Fruit fly (Drosophila melanogaster) whole organism, embryonic: ENCODE data around the gene Hsp70Bc.

ENCODE experiments used
- Atf-2 ChIP-seq: fragments of 200-800 bp; sonication (Bioruptor generic); optimal IDR thresholded peaks from 2 replicates; lab custom pipeline; 2016; ENCODE audit warnings: missing biosample characterization, missing genetic modification characterization
- CG11723 ChIP-seq: fragments of 200-800 bp; sonication (Bioruptor generic); optimal IDR thresholded peaks from 2 replicates; lab custom pipeline; 2017; ENCODE audit warnings: missing biosample characterization, mild to moderate bottlenecking, missing genetic modification characterization
- CG12071 ChIP-seq: fragments of 200-800 bp; sonication (Bioruptor generic); optimal IDR thresholded peaks from 3 replicates; lab custom pipeline; 2018; ENCODE audit warnings: missing biosample characterization, mild to moderate bottlenecking, missing genetic modification characterization
- CG15514 ChIP-seq: fragments of 200-800 bp; sonication (Bioruptor generic); optimal IDR thresholded peaks from 3 replicates; lab custom pipeline; 2017; ENCODE audit warnings: missing biosample characterization, missing genetic modification characterization, mild to moderate bottlenecking, moderate library complexity, missing genetic modification reagents
- CG18262 ChIP-seq: fragments of 200-800 bp; optimal IDR thresholded peaks from 3 replicates; lab custom pipeline; 2019; ENCODE audit warnings: missing biosample characterization, mild to moderate bottlenecking, missing genetic modification characterization, moderate library complexity
- CG2116 ChIP-seq: fragments of 200-800 bp; sonication (Bioruptor generic); optimal IDR thresholded peaks from 3 replicates; lab custom pipeline; 2018; ENCODE audit warnings: missing biosample characterization, mild to moderate bottlenecking, missing genetic modification characterization
- CG33557 ChIP-seq: fragments of 200-800 bp; sonication (Bioruptor generic); optimal IDR thresholded peaks from 2 replicates; lab custom pipeline; 2019; ENCODE audit warnings: missing biosample characterization, mild to moderate bottlenecking, missing genetic modification characterization, moderate library complexity
- CG6854 ChIP-seq: fragments of 200-800 bp; sonication (Bioruptor generic); optimal IDR thresholded peaks from 3 replicates; lab custom pipeline; 2017; ENCODE audit warnings: missing biosample characterization, mild to moderate bottlenecking, missing genetic modification characterization
- Dp ChIP-seq: fragments of 200-800 bp; sonication (Bioruptor generic); optimal IDR thresholded peaks from 2 replicates; lab custom pipeline; 2018; ENCODE audit warnings: missing biosample characterization, mild to moderate bottlenecking, missing genetic modification characterization, moderate library complexity
- E2f2 ChIP-seq: fragments of 200-800 bp; sonication (Bioruptor generic); IDR thresholded peaks from 2 replicates; pipeline ENCODE4 v1.3.6; 2022; ENCODE audit warnings: missing biosample characterization, missing genetic modification characterization
- crp ChIP-seq, 2 experiments: fragments of 200-800 bp; sonication (Bioruptor generic); optimal IDR thresholded peaks; 2 replicates in 1 of 2; 3 replicates in 1 of 2; lab custom pipeline; 2017; ENCODE audit warnings: missing biosample characterization in 2 of 2, missing genetic modification characterization in 2 of 2, mild to moderate bottlenecking in 1 of 2, moderate library complexity in 1 of 2
- dmrt11E ChIP-seq: fragments of 200-800 bp; sonication (Bioruptor generic); optimal IDR thresholded peaks from 3 replicates; lab custom pipeline; 2018; ENCODE audit warnings: missing biosample characterization, mild to moderate bottlenecking, missing genetic modification characterization, moderate library complexity
- ewg ChIP-seq: fragments of 200-800 bp; sonication (Bioruptor generic); optimal IDR thresholded peaks from 3 replicates; lab custom pipeline; 2017; ENCODE audit warnings: mild to moderate bottlenecking, missing biosample characterization, missing genetic modification reagents, missing genetic modification characterization
- grau ChIP-seq: fragments of 200-800 bp; optimal IDR thresholded peaks from 3 replicates; lab custom pipeline; 2019; ENCODE audit warnings: missing biosample characterization, mild to moderate bottlenecking, missing genetic modification characterization, moderate library complexity
- oc ChIP-seq: fragments of 200-800 bp; sonication (Bioruptor generic); optimal IDR thresholded peaks from 2 replicates; lab custom pipeline; 2018; ENCODE audit warnings: missing biosample characterization, mild to moderate bottlenecking, missing genetic modification characterization, moderate library complexity
- sna ChIP-seq: fragments of 200-800 bp; sonication (Bioruptor generic); IDR thresholded peaks from 2 replicates; pipeline ENCODE4 v1.3.6; 2022; ENCODE audit warnings: missing biosample characterization, missing genetic modification characterization; ENCODE audit not compliant: partially characterized antibody
- toy ChIP-seq: fragments of 200-800 bp; sonication (Bioruptor generic); IDR thresholded peaks from 2 replicates; pipeline ENCODE4 v1.3.6; 2022; ENCODE audit warnings: missing biosample characterization, missing genetic modification characterization
- yki ChIP-seq: fragments of >200 bp; optimal IDR thresholded peaks from 3 replicates; lab custom pipeline; 2018

The Hsp70Bc gene

DNA sequence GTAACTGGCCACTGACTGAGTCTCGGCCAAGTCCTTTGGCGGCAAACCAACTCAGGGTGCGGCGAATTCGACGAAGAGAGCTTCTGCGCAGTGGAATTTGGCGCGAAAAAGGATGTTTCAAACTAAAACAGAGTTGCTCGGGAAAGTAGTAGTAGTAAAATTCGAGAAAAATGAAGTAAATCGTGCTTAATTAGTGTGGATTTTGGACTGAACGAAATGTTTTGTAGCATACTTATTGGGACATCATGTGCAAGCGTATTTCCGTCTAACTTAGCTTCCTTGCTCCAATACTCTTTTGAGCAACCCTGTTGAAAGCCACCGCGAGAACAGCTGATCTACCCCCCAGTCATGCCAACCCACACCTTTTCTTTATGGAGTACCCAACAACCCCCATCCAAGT lies 39.4 kb downstream of the Hsp70Bc start, which contains the start of gene Octbeta3R (continued):
- TF ChIP-seq CG2116 (GFP tag; lab: Kevin White, UChicago): peak; percentile 98
- TF ChIP-seq sna (GFP tag; lab: Robert Waterston, UW): no peak
- TF ChIP-seq CG18262: no peak
- TF ChIP-seq oc (tag; lab: Kevin White, UChicago): no peak
- TF ChIP-seq CG11723 (GFP tag; lab: Kevin White, UChicago): no peak
- TF ChIP-seq toy (GFP tag; lab: Robert Waterston, UW): no peak
- no peak for TF ChIP-seq Atf-2
- no peak for TF ChIP-seq dmrt11E (tag; lab: Kevin White, UChicago)
- TF ChIP-seq yki (lab: Kevin White, UChicago): no peak
- TF ChIP-seq grau: no peak
- no peak for TF ChIP-seq CG12071 (GFP tag; lab: Kevin White, UChicago)
- no peak for TF ChIP-seq CG15514 (GFP tag; lab: Kevin White, UChicago)
- TF ChIP-seq ewg: peak; percentile 98
- peak in 1 of 2 experiments; percentile 72 for TF ChIP-seq crp (GFP tag; optimal IDR thresholded peaks at IDR 0.05; lab: Kevin White, UChicago)
- TF ChIP-seq CG6854 (GFP tag; lab: Kevin White, UChicago): no peak
- TF ChIP-seq E2f2 (GFP tag; lab: Robert Waterston, UW): peak; percentile 67; the same call in 1 of the 2 replicates
- no peak for TF ChIP-seq CG33557 (GFP tag; lab: Kevin White, UChicago)
- peak; percentile 56 for TF ChIP-seq Dp (GFP tag; lab: Kevin White, UChicago)
